Worm (Caenorhabditis elegans) whole organism, L3 larva: ENCODE data around the gene bath-23.

Experiments used
- R02D3.7 ChIP-seq: fragments of 150-350 bp; optimal IDR thresholded peaks from 2 replicates; lab custom pipeline; 2014; ENCODE audit warnings: missing biosample characterization, missing genetic modification characterization
- ama-1 ChIP-seq: fragments of 150-350 bp; optimal IDR thresholded peaks from 2 replicates; lab custom pipeline; 2018
- elt-2 ChIP-seq: sonication (generic microtip); optimal IDR thresholded peaks from 2 replicates; lab custom pipeline; 2016; ENCODE audit warnings: missing genetic modification reagents, mild to moderate bottlenecking, missing genetic modification characterization, missing compliant biosample characterization
- fkh-2 ChIP-seq: fragments of 150-350 bp; optimal IDR thresholded peaks from 2 replicates; lab custom pipeline; 2014; ENCODE audit warnings: missing biosample characterization, missing genetic modification reagents, missing genetic modification characterization
- fos-1 ChIP-seq: fragments of 150-350 bp; optimal IDR thresholded peaks from 2 replicates; lab custom pipeline; 2014; ENCODE audit warnings: missing biosample characterization, missing genetic modification characterization
- lin-15B ChIP-seq: fragments of 150-350 bp; optimal IDR thresholded peaks from 2 replicates; lab custom pipeline; 2014; ENCODE audit warnings: missing biosample characterization, missing genetic modification characterization
- lin-39 ChIP-seq: fragments of 150-350 bp; optimal IDR thresholded peaks from 2 replicates; lab custom pipeline; 2018; ENCODE audit warnings: missing biosample characterization, missing genetic modification reagents, missing genetic modification characterization
- snpc-4 ChIP-seq: fragments of 150-350 bp; optimal IDR thresholded peaks from 2 replicates; lab custom pipeline; 2014; ENCODE audit warnings: missing biosample characterization, missing genetic modification characterization

DNA sequence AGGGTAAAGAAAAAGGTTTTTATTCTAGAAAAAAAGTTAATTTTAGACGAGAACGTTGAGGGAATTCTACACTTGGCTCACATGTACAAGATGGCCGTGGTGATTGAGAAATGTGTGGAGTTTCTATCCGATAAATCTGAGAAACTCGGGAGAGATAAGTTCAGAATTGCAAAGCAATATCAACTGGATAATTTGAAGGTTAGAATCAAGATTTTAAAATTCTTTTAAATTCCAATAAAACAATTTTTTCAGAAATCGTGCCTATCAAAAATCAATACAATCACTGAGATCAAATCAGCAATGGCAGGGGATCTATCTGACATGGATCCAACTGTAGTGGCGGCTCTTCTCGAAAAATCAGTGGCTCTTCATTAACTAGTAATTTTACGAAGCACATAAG lies 7.2 kb downstream of the bath-23 start, which contains the start of gene Y49F6C.2:
- no peak for TF ChIP-seq R02D3.7 (tag; lab: Kevin White, UChicago)
- no peak for TF ChIP-seq ama-1 (lab: Kevin White, UChicago)
- TF ChIP-seq lin-15B, result no peak
- no peak for TF ChIP-seq snpc-4
- TF ChIP-seq fkh-2 (tag; lab: Kevin White, UChicago), result no peak
- no peak for TF ChIP-seq lin-39 (tag; lab: Kevin White, UChicago)
- TF ChIP-seq elt-2, result no peak
- TF ChIP-seq fos-1 (tag; lab: Kevin White, UChicago), result no peak
